Worm (Caenorhabditis elegans) whole organism, L3 larva: Measurements from ENCODE around the gene B0244.15.

ENCODE experiments used
- ama-1 ChIP-seq: fragments of 150-350 bp; optimal IDR thresholded peaks from 2 replicates; lab custom pipeline; 2018
- fos-1 ChIP-seq: fragments of 150-350 bp; optimal IDR thresholded peaks from 2 replicates; lab custom pipeline; 2014; ENCODE audit warnings: missing biosample characterization, missing genetic modification characterization
- nhr-67 ChIP-seq: fragments of 150-350 bp; optimal IDR thresholded peaks from 2 replicates; lab custom pipeline; 2014; ENCODE audit warnings: missing biosample characterization, missing genetic modification characterization
- pqm-1 ChIP-seq: fragments of 150-350 bp; optimal IDR thresholded peaks from 2 replicates; lab custom pipeline; 2017; ENCODE audit warnings: missing biosample characterization, missing genetic modification characterization, inconsistent platforms

ce11 chrIII:5734905-5735304, 8.3 kb upstream of the B0244.15 start, which contains the start of gene B0244.10:
- TF ChIP-seq pqm-1 (peak; percentile 79), fos-1 (tag; lab: Kevin White, UChicago) (no peak), nhr-67 (tag; lab: Kevin White, UChicago) (no peak), ama-1 (no peak)
